4 fruit fly cellular contexts compared by ENCODE assay signal in the genomic region with DNA sequence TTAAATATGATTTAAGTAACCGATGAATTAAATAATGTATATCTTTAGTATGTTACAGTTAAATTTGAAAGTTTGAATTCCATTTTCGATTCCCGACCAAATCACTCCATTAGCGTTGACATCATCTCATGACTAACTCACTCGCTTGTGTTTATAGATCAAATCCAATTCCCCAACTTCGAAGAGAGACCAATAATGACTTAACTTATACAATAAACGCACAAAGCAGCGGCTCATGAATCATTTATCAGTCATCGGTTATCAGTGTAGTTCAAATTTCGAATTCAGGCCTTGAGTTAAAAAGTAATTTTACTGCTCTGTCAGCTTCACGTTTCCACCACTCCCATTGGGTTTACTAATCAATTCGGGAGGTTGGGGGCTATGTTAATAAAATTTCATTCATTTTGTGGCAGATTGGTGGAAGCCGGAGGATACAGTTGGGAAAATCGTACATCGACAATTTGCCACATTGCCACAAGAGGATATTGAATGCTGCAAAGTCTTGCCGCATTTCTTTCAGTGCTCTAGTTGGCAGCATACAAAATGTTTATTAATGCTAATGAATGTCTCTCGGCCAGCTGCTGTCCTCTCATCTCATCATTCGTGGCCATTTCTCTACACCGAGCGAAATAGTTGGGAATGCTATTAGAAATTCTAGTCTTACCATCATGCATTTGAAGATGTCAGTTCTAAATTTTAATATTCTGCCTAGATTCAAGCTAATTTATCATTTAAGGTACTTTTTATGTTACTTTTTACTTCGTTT.
TF ChIP-seq lines count a peak whose summit lies in the region.

No protein-coding gene starts in this region.

- no peak for TF ChIP-seq CTCF in whole organism, embryonic (GFP tag; optimal IDR thresholded peaks at IDR 0.05; lab: Kevin White, UChicago)

TF ChIP-seq in whole organism, embryonic, 481 proteins besides CTCF, POLR2A, EP300 and RAD21 (continues in another document):
- TF ChIP-seq bcd (GFP tag; optimal IDR thresholded peaks at IDR 0.05; lab: Kevin White, UChicago) (peak; percentile 17), tap (tag; optimal IDR thresholded peaks at IDR 0.05; lab: Kevin White, UChicago) (peak; percentile 33), NK7.1 (GFP tag; optimal IDR thresholded peaks at IDR 0.05; lab: Kevin White, UChicago) (peak; percentile 27), CG4854 (GFP tag; optimal IDR thresholded peaks at IDR 0.05; lab: Kevin White, UChicago) (no peak), CG4404 (GFP tag; IDR thresholded peaks at IDR 0.05; lab: Robert Waterston, UW) (no peak), toy (GFP tag; IDR thresholded peaks at IDR 0.05; lab: Robert Waterston, UW) (no peak), CG14710 (tag; optimal IDR thresholded peaks at IDR 0.05; lab: Kevin White, UChicago) (peak; percentile 38), grau (tag; optimal IDR thresholded peaks at IDR 0.05; lab: Kevin White, UChicago) (peak; percentile 34), Usf (GFP tag; optimal IDR thresholded peaks at IDR 0.05; lab: Kevin White, UChicago) (no peak), Oaz (GFP tag; IDR thresholded peaks at IDR 0.05; lab: Robert Waterston, UW) (no peak), gem (tag; optimal IDR thresholded peaks at IDR 0.05; lab: Kevin White, UChicago) (peak; percentile 66), CG30020 (tag; optimal IDR thresholded peaks at IDR 0.05; lab: Kevin White, UChicago) (no peak), CG6254 (GFP tag; optimal IDR thresholded peaks at IDR 0.05; lab: Kevin White, UChicago) (no peak), prd (optimal IDR thresholded peaks at IDR 0.05; lab: Kevin White, UChicago) (no peak), prd (GFP tag; IDR thresholded peaks at IDR 0.05; lab: Robert Waterston, UW) (peak; percentile 38; the same call in 1 of the 3 replicates), CG15269 (tag; optimal IDR thresholded peaks at IDR 0.05; lab: Kevin White, UChicago) (no peak), NC2α (GFP tag; optimal IDR thresholded peaks at IDR 0.05; lab: Kevin White, UChicago) (no peak), CG34376 (GFP tag; optimal IDR thresholded peaks at IDR 0.05; lab: Kevin White, UChicago) (no peak), crp (GFP tag; optimal IDR thresholded peaks at IDR 0.05; lab: Kevin White, UChicago) (no peak), onecut (GFP tag; IDR thresholded peaks at IDR 0.05; lab: Robert Waterston, UW) (no peak; the same call in 1 of the 2 replicates), Doc3 (GFP tag; IDR thresholded peaks at IDR 0.05; lab: Robert Waterston, UW; ENCODE audit: partially characterized antibody) (no peak)

TF ChIP-seq in whole organism, prepupa, 60 proteins besides CTCF, POLR2A, EP300 and RAD21 (continues in another document):
- TF ChIP-seq Blimp-1 (GFP tag; optimal IDR thresholded peaks at IDR 0.05; lab: Kevin White, UChicago) (no peak), CG10669 (GFP tag; optimal IDR thresholded peaks at IDR 0.05; lab: Kevin White, UChicago) (no peak), CG4318 (GFP tag; optimal IDR thresholded peaks at IDR 0.05; lab: Kevin White, UChicago) (peak; percentile 0), Gug (GFP tag; IDR thresholded peaks at IDR 0.05; lab: Robert Waterston, UW) (no peak), CG11294 (GFP tag; IDR thresholded peaks at IDR 0.05; lab: Robert Waterston, UW) (no peak), CG10631 (GFP tag; optimal IDR thresholded peaks at IDR 0.05; lab: Kevin White, UChicago) (no peak), spab (GFP tag; optimal IDR thresholded peaks at IDR 0.05; lab: Kevin White, UChicago) (no peak), Sox102F (GFP tag; optimal IDR thresholded peaks at IDR 0.05; lab: Kevin White, UChicago) (no peak), Hr38 (GFP tag; optimal IDR thresholded peaks at IDR 0.05; lab: Kevin White, UChicago) (no peak), Met (GFP tag; optimal IDR thresholded peaks at IDR 0.05; lab: Kevin White, UChicago) (no peak), Eip75B (GFP tag; optimal IDR thresholded peaks at IDR 0.05; lab: Kevin White, UChicago) (no peak), CG9139 (GFP tag; optimal IDR thresholded peaks at IDR 0.05; lab: Kevin White, UChicago) (no peak), Hr39 (GFP tag; optimal IDR thresholded peaks at IDR 0.05; lab: Kevin White, UChicago) (no peak), CG1621 (tag; optimal IDR thresholded peaks at IDR 0.05; lab: Kevin White, UChicago) (no peak), Smox (GFP tag; optimal IDR thresholded peaks at IDR 0.05; lab: Kevin White, UChicago) (no peak), CG3032 (tag; optimal IDR thresholded peaks at IDR 0.05; lab: Kevin White, UChicago) (no peak), acj6 (GFP tag; optimal IDR thresholded peaks at IDR 0.05; lab: Kevin White, UChicago) (peak; percentile 13), CG8632 (GFP tag; optimal IDR thresholded peaks at IDR 0.05; lab: Kevin White, UChicago) (no peak), CG8119 (GFP tag; IDR thresholded peaks at IDR 0.05; lab: Robert Waterston, UW) (0 out of 3 replicates have a peak, but pooled peaks have one; percentile 15), CG6808 (GFP tag; optimal IDR thresholded peaks at IDR 0.05; lab: Kevin White, UChicago) (no peak), cyc (GFP tag; optimal IDR thresholded peaks at IDR 0.05; lab: Kevin White, UChicago) (no peak), net (GFP tag; optimal IDR thresholded peaks at IDR 0.05; lab: Kevin White, UChicago) (no peak)

TF ChIP-seq in whole organism, pupa, 21 proteins besides CTCF, POLR2A, EP300 and RAD21:
- TF ChIP-seq rn (GFP tag; IDR thresholded peaks at IDR 0.05; lab: Robert Waterston, UW) (no peak), EcR (GFP tag; optimal IDR thresholded peaks at IDR 0.05; lab: Kevin White, UChicago) (no peak), CG14655 (GFP tag; optimal IDR thresholded peaks at IDR 0.05; lab: Kevin White, UChicago) (peak; percentile 23), Snoo (tag; optimal IDR thresholded peaks at IDR 0.05; lab: Kevin White, UChicago) (no peak)

TF ChIP-seq in whole organism, wandering third instar larva, 38 proteins besides CTCF, POLR2A, EP300 and RAD21:
- TF ChIP-seq foxo (GFP tag; optimal IDR thresholded peaks at IDR 0.05; lab: Kevin White, UChicago) = peak in 1 of 2 experiments; percentile 9
- no peak for TF ChIP-seq fru (GFP tag; optimal IDR thresholded peaks at IDR 0.05; lab: Kevin White, UChicago)
- TF ChIP-seq br (GFP tag; optimal IDR thresholded peaks at IDR 0.05; lab: Kevin White, UChicago) = no peak
- no peak for TF ChIP-seq sage (GFP tag; optimal IDR thresholded peaks at IDR 0.05; lab: Kevin White, UChicago)
- TF ChIP-seq h (GFP tag; optimal IDR thresholded peaks at IDR 0.05; lab: Kevin White, UChicago) = peak; percentile 8
- no peak for TF ChIP-seq rgr (GFP tag; optimal IDR thresholded peaks at IDR 0.05; lab: Kevin White, UChicago)
- no peak for TF ChIP-seq CG9705 (GFP tag; optimal IDR thresholded peaks at IDR 0.05; lab: Kevin White, UChicago)
- TF ChIP-seq Myc (optimal IDR thresholded peaks at IDR 0.05; lab: Kevin White, UChicago) = no peak
- no peak for TF ChIP-seq pan (optimal IDR thresholded peaks at IDR 0.05; lab: Kevin White, UChicago)
- no peak for TF ChIP-seq brk (GFP tag; optimal IDR thresholded peaks at IDR 0.05; lab: Kevin White, UChicago)
- TF ChIP-seq Abd-B (GFP tag; optimal IDR thresholded peaks at IDR 0.05; lab: Kevin White, UChicago) = no peak
- no peak for TF ChIP-seq jim (GFP tag; optimal IDR thresholded peaks at IDR 0.05; lab: Kevin White, UChicago)
- TF ChIP-seq Mio (GFP tag; optimal IDR thresholded peaks at IDR 0.05; lab: Kevin White, UChicago) = no peak

Comparison
In these comparisons a context has a peak if more than half of its experiments do, and no peak if none do; other contexts are left out.
1. Of the 7 proteins assayed by ChIP-seq in both whole organism, embryonic and whole organism, prepupa: peak only in whole organism, embryonic: Blimp-1 and Sox102F; only in whole organism, prepupa: none; in both: none; in neither: 5.